Worm (Caenorhabditis elegans) whole organism, L2 larva: ENCODE data around the gene F38B7.10.

Source experiments
- F13H6.1 ChIP-seq: sonication (generic microtip); optimal IDR thresholded peaks from 2 replicates; lab custom pipeline; 2016; ENCODE audit warnings: missing genetic modification characterization, missing compliant biosample characterization
- R02D3.7 ChIP-seq: fragments of 150-350 bp; optimal IDR thresholded peaks from 2 replicates; lab custom pipeline; 2014; ENCODE audit warnings: missing biosample characterization, missing genetic modification characterization
- Y55F3AM.14 ChIP-seq: fragments of 200-800 bp; sonication (Bioruptor generic); optimal IDR thresholded peaks from 2 replicates; lab custom pipeline; 2018; ENCODE audit warnings: mild to moderate bottlenecking, missing genetic modification characterization, missing compliant biosample characterization
- ZK546.5 ChIP-seq: sonication (generic microtip); optimal IDR thresholded peaks from 2 replicates; lab custom pipeline; 2017; ENCODE audit warnings: missing biosample characterization, missing genetic modification characterization
- aly-2 ChIP-seq: fragments of 150-350 bp; optimal IDR thresholded peaks from 2 replicates; lab custom pipeline; 2014; ENCODE audit warnings: missing biosample characterization, missing genetic modification characterization
- ama-1 ChIP-seq: fragments of 150-350 bp; optimal IDR thresholded peaks from 2 replicates; lab custom pipeline; 2018; ENCODE audit warnings: inconsistent platforms
- ceh-16 ChIP-seq: fragments of 150-350 bp; optimal IDR thresholded peaks from 2 replicates; lab custom pipeline; 2014; ENCODE audit warnings: missing biosample characterization, missing genetic modification characterization
- ceh-82 ChIP-seq: fragments of 150-350 bp; optimal IDR thresholded peaks from 2 replicates; lab custom pipeline; 2014; ENCODE audit warnings: missing biosample characterization, missing genetic modification characterization
- crh-2 ChIP-seq: sonication (generic microtip); optimal IDR thresholded peaks from 2 replicates; lab custom pipeline; 2017; ENCODE audit warnings: missing biosample characterization, missing genetic modification characterization
- dmd-4 ChIP-seq: sonication (generic microtip); optimal IDR thresholded peaks from 2 replicates; lab custom pipeline; 2017; ENCODE audit warnings: missing biosample characterization, missing genetic modification characterization
- egl-27 ChIP-seq: sonication (generic microtip); optimal IDR thresholded peaks from 3 replicates; lab custom pipeline; 2017; ENCODE audit warnings: missing biosample characterization, missing genetic modification reagents, missing genetic modification characterization
- elt-1 ChIP-seq: fragments of 150-350 bp; optimal IDR thresholded peaks from 2 replicates; lab custom pipeline; 2014; ENCODE audit warnings: missing biosample characterization, missing genetic modification characterization
- elt-3 ChIP-seq: sonication (generic microtip); optimal IDR thresholded peaks from 2 replicates; lab custom pipeline; 2017; ENCODE audit warnings: missing biosample characterization, missing genetic modification characterization
- fos-1 ChIP-seq: fragments of 150-350 bp; optimal IDR thresholded peaks from 2 replicates; lab custom pipeline; 2014; ENCODE audit warnings: missing biosample characterization, missing genetic modification characterization
- gmeb-1 ChIP-seq: fragments of 150-350 bp; optimal IDR thresholded peaks from 2 replicates; lab custom pipeline; 2014; ENCODE audit warnings: missing biosample characterization, missing genetic modification characterization
- lin-13 ChIP-seq: fragments of 150-350 bp; optimal IDR thresholded peaks from 2 replicates; lab custom pipeline; 2014; ENCODE audit warnings: missing biosample characterization, missing genetic modification reagents, missing genetic modification characterization
- lin-39 ChIP-seq: fragments of 150-350 bp; optimal IDR thresholded peaks from 2 replicates; lab custom pipeline; 2014; ENCODE audit warnings: missing biosample characterization, missing genetic modification reagents, missing genetic modification characterization
- lsy-2 ChIP-seq, 2 experiments: fragments of 150-350 bp in 1 of 2; sonication (generic microtip) in 1 of 2; optimal IDR thresholded peaks; 2 replicates each; lab custom pipeline; 2014 to 2017; ENCODE audit warnings: missing biosample characterization in 2 of 2, missing genetic modification characterization in 2 of 2
- mab-5 ChIP-seq: fragments of 150-350 bp; optimal IDR thresholded peaks from 2 replicates; lab custom pipeline; 2014; ENCODE audit warnings: missing biosample characterization, missing genetic modification characterization
- mbf-1 ChIP-seq: sonication (generic microtip); optimal IDR thresholded peaks from 2 replicates; lab custom pipeline; 2017; ENCODE audit warnings: missing biosample characterization, missing genetic modification characterization
- mdl-1 ChIP-seq, 2 experiments: fragments of 150-350 bp in 1 of 2; sonication (generic microtip) in 1 of 2; optimal IDR thresholded peaks; 2 replicates each; lab custom pipeline; 2017; ENCODE audit warnings: missing biosample characterization in 2 of 2, missing genetic modification characterization in 2 of 2
- nhr-10 ChIP-seq: sonication (generic microtip); optimal IDR thresholded peaks from 2 replicates; lab custom pipeline; 2017; ENCODE audit warnings: missing biosample characterization, missing genetic modification characterization
- nhr-11 ChIP-seq: fragments of 150-350 bp; optimal IDR thresholded peaks from 2 replicates; lab custom pipeline; 2014; ENCODE audit warnings: missing biosample characterization, missing genetic modification characterization
- nhr-129 ChIP-seq: fragments of 150-350 bp; optimal IDR thresholded peaks from 2 replicates; lab custom pipeline; 2014; ENCODE audit warnings: missing biosample characterization, missing genetic modification characterization
- nhr-21 ChIP-seq: fragments of 150-350 bp; optimal IDR thresholded peaks from 2 replicates; lab custom pipeline; 2014; ENCODE audit warnings: missing biosample characterization, missing genetic modification characterization
- nhr-23 ChIP-seq: fragments of 150-350 bp; optimal IDR thresholded peaks from 2 replicates; lab custom pipeline; 2014; ENCODE audit warnings: missing biosample characterization, missing genetic modification reagents, missing genetic modification characterization
- nhr-237 ChIP-seq: fragments of 150-350 bp; optimal IDR thresholded peaks from 2 replicates; lab custom pipeline; 2014; ENCODE audit warnings: missing biosample characterization, missing genetic modification characterization
- nhr-25 ChIP-seq: fragments of 150-350 bp; sonication (generic microtip); optimal IDR thresholded peaks from 3 replicates; lab custom pipeline; 2014; ENCODE audit warnings: missing biosample characterization, missing genetic modification characterization
- nhr-6 ChIP-seq: fragments of 150-350 bp; optimal IDR thresholded peaks from 2 replicates; lab custom pipeline; 2014; ENCODE audit warnings: missing biosample characterization, missing genetic modification characterization
- nhr-77 ChIP-seq: fragments of 150-350 bp; optimal IDR thresholded peaks from 2 replicates; lab custom pipeline; 2014; ENCODE audit warnings: missing biosample characterization, missing genetic modification characterization
- sem-4 ChIP-seq: fragments of 150-350 bp; optimal IDR thresholded peaks from 2 replicates; lab custom pipeline; 2014; ENCODE audit warnings: missing biosample characterization, missing genetic modification reagents, missing genetic modification characterization
- skn-1 ChIP-seq: sonication (generic microtip); optimal IDR thresholded peaks from 2 replicates; lab custom pipeline; 2017; ENCODE audit warnings: missing biosample characterization, missing genetic modification characterization
- sma-3 ChIP-seq: sonication (generic microtip); optimal IDR thresholded peaks from 2 replicates; lab custom pipeline; 2016; ENCODE audit warnings: missing genetic modification reagents, missing genetic modification characterization, missing compliant biosample characterization
- sma-9 ChIP-seq, 2 experiments: fragments of 150-350 bp in 1 of 2; sonication (generic microtip) in 1 of 2; optimal IDR thresholded peaks; 2 replicates each; lab custom pipeline; 2014 to 2016; ENCODE audit warnings: missing genetic modification characterization in 2 of 2, mild to moderate bottlenecking in 1 of 2, missing biosample characterization in 1 of 2, missing compliant biosample characterization in 1 of 2, missing genetic modification reagents in 1 of 2, moderate library complexity in 1 of 2
- snpc-4 ChIP-seq: fragments of 150-350 bp; optimal IDR thresholded peaks from 2 replicates; lab custom pipeline; 2014; ENCODE audit warnings: missing biosample characterization, missing genetic modification characterization
- unc-39 ChIP-seq: fragments of 150-350 bp; optimal IDR thresholded peaks from 2 replicates; lab custom pipeline; 2014; ENCODE audit warnings: missing biosample characterization, missing genetic modification characterization
- unc-55 ChIP-seq: fragments of 150-350 bp; sonication (generic microtip); optimal IDR thresholded peaks from 3 replicates; lab custom pipeline; 2014; ENCODE audit warnings: missing biosample characterization, missing genetic modification reagents, missing genetic modification characterization
- ztf-1 ChIP-seq: fragments of 200-800 bp; sonication (Bioruptor generic); conservative IDR thresholded peaks from 2 replicates; pipeline ENCODE4 v1.3.6; 2022; ENCODE audit warnings: missing genetic modification characterization, missing compliant biosample characterization

Gene F38B7.10

ce11 chrV:11572803-11573490 is 27.6 kb downstream of the F38B7.10 start, which contains the start of the genes H12C20.7 and nhr-68 (continued):
- TF ChIP-seq nhr-10 (peak; percentile 97), mdl-1 (tag; optimal IDR thresholded peaks at IDR 0.05; lab: Kevin White, UChicago) (peak; percentile 34 to 89), Y55F3AM.14 (GFP tag; lab: Kevin White, UChicago) (peak; percentile 82), R02D3.7 (no peak), crh-2 (peak; percentile 96), nhr-129 (peak; percentile 91), nhr-6 (tag; lab: Kevin White, UChicago) (peak; percentile 71), lsy-2 (tag; optimal IDR thresholded peaks at IDR 0.05; lab: Kevin White, UChicago) (peak in 1 of 2 experiments; percentile 90), ZK546.5 (tag; lab: Kevin White, UChicago) (no peak)

DNA sequence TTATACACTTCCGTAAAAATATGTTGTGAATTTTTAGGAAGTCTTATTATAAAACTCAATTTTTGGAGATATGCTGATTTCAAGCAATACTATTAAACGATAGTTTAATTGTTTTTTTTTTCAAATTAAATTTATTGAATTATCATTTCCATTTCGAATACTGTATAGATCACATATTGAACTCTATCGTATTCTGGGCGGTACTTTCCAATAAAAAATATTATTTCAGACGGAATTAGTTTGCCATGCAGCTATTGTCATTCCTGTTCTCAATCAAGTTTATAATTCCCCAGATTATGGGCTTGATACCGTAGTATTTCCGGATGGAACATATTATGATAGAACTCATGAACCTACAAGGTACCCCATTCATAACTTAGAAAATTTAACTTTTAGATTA is 29.2 kb downstream of the F38B7.10 start:
- TF ChIP-seq sma-3 (GFP tag; lab: Kevin White, UChicago) (no peak), elt-3 (tag; lab: Kevin White, UChicago) (no peak), mab-5 (tag; lab: Kevin White, UChicago) (no peak), lsy-2 (tag; optimal IDR thresholded peaks at IDR 0.05; lab: Kevin White, UChicago) (peak in 1 of 2 experiments; percentile 37), sem-4 (tag; lab: Kevin White, UChicago) (no peak), nhr-10 (no peak), fos-1 (tag; lab: Kevin White, UChicago) (peak; percentile 7)

- TF ChIP-seq aly-2 (tag; lab: Kevin White, UChicago) (no peak), snpc-4 (no peak), mdl-1 (tag; optimal IDR thresholded peaks at IDR 0.05; lab: Kevin White, UChicago) (no peak), lin-39 (no peak), mab-5 (tag; lab: Kevin White, UChicago) (no peak), skn-1 (no peak), ztf-1 (GFP tag; lab: Robert Waterston, UW) (no peak), nhr-23 (no peak), nhr-11 (tag; lab: Kevin White, UChicago) (no peak), ama-1 (lab: Kevin White, UChicago) (no peak), nhr-237 (no peak), lin-13 (GFP tag; lab: Kevin White, UChicago) (no peak), F13H6.1 (tag; lab: Kevin White, UChicago) (no peak), R02D3.7 (no peak), unc-55 (GFP tag; lab: Kevin White, UChicago) (no peak), ceh-82 (tag; lab: Kevin White, UChicago) (no peak), nhr-21 (tag; lab: Kevin White, UChicago) (no peak)
Measured at ce11 chrV:11580826-11581225, 35.5 kb downstream of the F38B7.10 start, which contains the start of gene srx-90. Gene srx-90 (plus strand): TSS chrV:11581126.

DNA sequence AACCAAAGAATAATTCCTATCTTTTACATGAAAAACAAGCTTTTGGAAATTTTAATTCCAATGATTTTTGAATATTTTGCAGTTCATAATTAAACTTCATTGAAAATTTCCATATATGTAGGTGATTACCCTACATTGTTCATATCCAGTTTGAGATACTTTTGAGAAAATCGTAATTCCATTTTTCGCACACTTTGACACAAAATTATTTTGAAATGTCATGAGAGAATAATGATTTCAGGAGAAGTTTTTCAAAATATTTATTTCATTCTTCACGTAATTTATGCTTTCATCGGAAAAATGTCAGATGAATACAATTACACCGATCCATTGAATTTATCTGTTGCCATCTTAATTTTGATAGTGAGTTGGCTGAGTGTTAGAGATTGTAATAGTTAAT is 37.9 kb downstream of the F38B7.10 start, which contains the start of gene srx-88:
srx-88 (plus strand) TSS at position 301 of the 400 bp plus-strand sequence.
- TF ChIP-seq F13H6.1 (tag; lab: Kevin White, UChicago) (no peak), gmeb-1 (tag; lab: Kevin White, UChicago) (no peak)
- TF ChIP-seq, all 48 proteins: peak for 0

ce11 chrV:11585122-11585521 is 39.8 kb downstream of the F38B7.10 start:
- no peak for TF ChIP-seq ama-1 (lab: Kevin White, UChicago)
- no peak for TF ChIP-seq aly-2 (tag; lab: Kevin White, UChicago)
- no peak for TF ChIP-seq nhr-77 (tag; lab: Kevin White, UChicago)
- TF ChIP-seq sma-3 (GFP tag; lab: Kevin White, UChicago) = peak; percentile 75
- no peak for TF ChIP-seq mbf-1
- no peak for TF ChIP-seq lsy-2 (tag; optimal IDR thresholded peaks at IDR 0.05; lab: Kevin White, UChicago)
- no peak for TF ChIP-seq unc-39
- no peak for TF ChIP-seq unc-55 (GFP tag; lab: Kevin White, UChicago)
- no peak for TF ChIP-seq dmd-4 (tag; lab: Kevin White, UChicago)
- no peak for TF ChIP-seq lin-13 (GFP tag; lab: Kevin White, UChicago)
- TF ChIP-seq F13H6.1 (tag; lab: Kevin White, UChicago) = no peak
- TF ChIP-seq sem-4 (tag; lab: Kevin White, UChicago) = no peak
- peak; percentile 37 for TF ChIP-seq crh-2
- no peak for TF ChIP-seq elt-1 (tag; lab: Kevin White, UChicago)
- no peak for TF ChIP-seq ZK546.5 (tag; lab: Kevin White, UChicago)
- TF ChIP-seq nhr-21 (tag; lab: Kevin White, UChicago) = peak; percentile 49
- TF ChIP-seq nhr-25 = no peak
- peak; percentile 95 for TF ChIP-seq snpc-4
- no peak for TF ChIP-seq egl-27 (tag; lab: Kevin White, UChicago)
- TF ChIP-seq ceh-82 (tag; lab: Kevin White, UChicago) = no peak
- TF ChIP-seq sma-9 (GFP tag; optimal IDR thresholded peaks at IDR 0.05; lab: Kevin White, UChicago) = peak; percentile 84
- TF ChIP-seq sma-9 (tag; optimal IDR thresholded peaks at IDR 0.05; lab: Kevin White, UChicago) = no peak
- peak; percentile 58 for TF ChIP-seq ceh-16 (tag; lab: Kevin White, UChicago)
- TF ChIP-seq gmeb-1 (tag; lab: Kevin White, UChicago) = no peak
- TF ChIP-seq fos-1 (tag; lab: Kevin White, UChicago) = peak; percentile 32
- TF ChIP-seq nhr-23 = no peak
